Worm (Caenorhabditis elegans): ENCODE results near the gene srx-78.

- TF ChIP-seq sptf-1 (tag; optimal IDR thresholded peaks at IDR 0.05), result peak; percentile 24
- peak; percentile 8 for TF ChIP-seq ces-1 (GFP tag; optimal IDR thresholded peaks at IDR 0.05)
- TF ChIP-seq drap-1 (GFP tag; optimal IDR thresholded peaks at IDR 0.05), result peak; percentile 55
- no peak for TF ChIP-seq sem-2 (GFP tag; optimal IDR thresholded peaks at IDR 0.05)
- TF ChIP-seq ceh-39 (tag; optimal IDR thresholded peaks at IDR 0.05), result peak; percentile 20
These were observed 29.6 kb upstream of the srx-78 start, which contains the start of gene C25D7.9 for ce11 chrV:15065068-15065744.
